Fruit fly (Drosophila melanogaster): ENCODE measurements around the gene Rat1.

Gene Rat1

dm6 chr2L:6907761-6908160, at the start of gene Rat1, which contains the start of gene Polr1F:
Gene Rat1 (plus strand): TSS chr2L:6908083.
Gene Polr1F (minus strand): TSS chr2L:6907844.
- TF ChIP-seq Sin3A (optimal IDR thresholded peaks at IDR 0.05) (no peak), psq (optimal IDR thresholded peaks at IDR 0.05) (no peak), h (optimal IDR thresholded peaks at IDR 0.05) (no peak), Myc (optimal IDR thresholded peaks at IDR 0.05) (no peak), ttk (optimal IDR thresholded peaks at IDR 0.05) (no peak), insv (optimal IDR thresholded peaks at IDR 0.05) (no peak)

DNA sequence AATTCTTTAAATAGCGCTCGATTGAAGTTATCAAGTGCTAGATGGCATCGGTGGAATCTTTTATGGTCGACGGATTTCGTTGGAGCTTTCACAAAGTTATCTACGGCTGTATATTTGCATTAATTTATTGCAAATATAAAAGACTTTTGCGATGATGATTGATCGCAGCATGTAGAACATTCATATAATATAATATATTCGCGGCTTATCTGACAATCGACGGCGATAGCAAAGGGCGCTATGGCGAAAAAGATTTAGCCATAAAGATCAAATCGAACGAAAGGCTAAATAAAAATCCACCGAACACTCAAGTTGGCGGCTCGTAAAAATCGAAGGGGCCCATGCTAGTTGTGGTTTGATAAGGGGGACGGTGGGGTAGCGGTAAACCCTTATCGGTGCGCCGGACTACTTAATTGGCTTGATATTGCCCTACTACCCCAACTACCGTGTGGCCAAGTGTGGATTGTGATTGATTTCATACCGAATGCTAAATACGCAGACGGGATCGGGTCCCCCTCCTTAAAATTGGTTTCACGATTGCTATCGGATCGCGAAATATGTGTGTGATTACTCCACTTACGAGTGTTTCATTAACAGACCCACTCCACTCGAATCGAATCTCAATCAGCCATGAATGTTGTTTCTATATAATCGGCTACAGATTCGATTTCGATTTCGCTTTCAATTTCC, 39.6 kb upstream of the Rat1 start:
- TF ChIP-seq ttk (optimal IDR thresholded peaks at IDR 0.05) (no peak), insv (optimal IDR thresholded peaks at IDR 0.05) (no peak), Sin3A (optimal IDR thresholded peaks at IDR 0.05) (no peak), h (optimal IDR thresholded peaks at IDR 0.05) (no peak), Myc (optimal IDR thresholded peaks at IDR 0.05) (no peak), psq (optimal IDR thresholded peaks at IDR 0.05) (no peak)

- TF ChIP-seq psq (optimal IDR thresholded peaks at IDR 0.05) (no peak), h (optimal IDR thresholded peaks at IDR 0.05) (no peak), insv (optimal IDR thresholded peaks at IDR 0.05) (no peak), ttk (optimal IDR thresholded peaks at IDR 0.05) (no peak), Myc (optimal IDR thresholded peaks at IDR 0.05) (no peak), Sin3A (optimal IDR thresholded peaks at IDR 0.05) (no peak)
Measured at dm6 chr2L:6870289-6870688, 37.6 kb upstream of the Rat1 start, which contains the start of gene Nha1. Gene Nha1 (minus strand): TSS chr2L:6870389.

- no peak for TF ChIP-seq insv (optimal IDR thresholded peaks at IDR 0.05)
Measured at dm6 chr2L:6870777-6871176, 37.1 kb upstream of the Rat1 start.

DNA sequence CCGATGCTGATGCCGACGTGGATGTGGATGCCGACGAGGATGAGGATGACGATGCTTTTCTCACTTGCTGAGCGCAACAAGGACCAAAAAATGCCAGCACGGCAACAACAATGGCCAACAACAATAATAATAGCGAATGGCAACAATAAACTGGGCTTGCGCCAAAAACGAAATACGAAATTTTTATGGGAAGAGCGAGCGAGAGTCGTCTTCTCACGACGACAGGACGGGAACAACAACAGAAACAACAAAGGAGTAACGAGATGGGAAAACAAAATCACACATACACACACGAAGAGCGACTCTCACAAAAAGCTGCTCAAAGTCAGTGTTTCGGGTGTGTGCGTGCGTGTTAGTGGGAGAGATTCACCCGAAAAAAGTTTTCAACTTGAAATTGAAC, 33.9 kb upstream of the Rat1 start:
- no peak for TF ChIP-seq ttk (optimal IDR thresholded peaks at IDR 0.05)
- TF ChIP-seq psq (optimal IDR thresholded peaks at IDR 0.05): no peak
- TF ChIP-seq h (optimal IDR thresholded peaks at IDR 0.05): no peak
- TF ChIP-seq Myc (optimal IDR thresholded peaks at IDR 0.05): no peak
- no peak for TF ChIP-seq insv (optimal IDR thresholded peaks at IDR 0.05)
- no peak for TF ChIP-seq Sin3A (optimal IDR thresholded peaks at IDR 0.05)

DNA sequence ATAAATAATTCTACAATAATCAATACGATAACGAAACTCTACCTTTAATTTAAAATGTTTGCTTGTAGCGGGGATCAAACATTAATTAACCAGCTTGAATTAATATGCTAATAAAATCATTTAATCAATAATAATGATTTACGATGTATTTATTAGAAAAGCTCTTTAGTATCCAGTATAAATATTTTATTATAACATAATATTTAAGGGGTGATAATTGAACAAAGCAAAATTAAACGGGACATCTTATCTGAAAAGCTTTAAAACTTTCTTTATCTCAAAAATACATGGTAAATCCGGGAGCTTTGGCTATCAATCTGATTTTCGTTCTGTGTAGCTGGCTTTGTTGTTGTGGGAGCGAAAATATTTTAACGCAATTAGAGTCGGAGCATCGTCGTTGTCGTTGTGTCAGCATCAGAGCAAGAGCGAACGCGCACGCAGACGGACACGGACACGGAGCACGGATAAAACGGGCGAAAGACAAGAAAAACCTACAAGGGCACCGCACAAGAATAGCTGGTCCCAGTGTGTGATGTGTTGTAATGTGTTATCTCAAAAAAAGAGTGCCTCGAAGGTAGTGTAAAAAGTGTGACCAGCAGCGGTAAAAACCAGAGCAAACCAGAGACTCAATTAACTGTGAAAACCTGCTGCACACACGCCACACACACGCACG, 33.2 kb upstream of the Rat1 start, which contains the start of gene Nlg2:
Nlg2 (plus strand) TSS at position 375 of the 673 bp plus-strand sequence.
- TF ChIP-seq psq (optimal IDR thresholded peaks at IDR 0.05) (no peak), h (optimal IDR thresholded peaks at IDR 0.05) (no peak), insv (optimal IDR thresholded peaks at IDR 0.05) (no peak), Sin3A (optimal IDR thresholded peaks at IDR 0.05) (no peak), Myc (optimal IDR thresholded peaks at IDR 0.05) (no peak), ttk (optimal IDR thresholded peaks at IDR 0.05) (no peak)

- TF ChIP-seq h (optimal IDR thresholded peaks at IDR 0.05): no peak
- TF ChIP-seq Sin3A (optimal IDR thresholded peaks at IDR 0.05): no peak
- TF ChIP-seq ttk (optimal IDR thresholded peaks at IDR 0.05): no peak
- no peak for TF ChIP-seq insv (optimal IDR thresholded peaks at IDR 0.05)
- TF ChIP-seq Myc (optimal IDR thresholded peaks at IDR 0.05): no peak
- no peak for TF ChIP-seq psq (optimal IDR thresholded peaks at IDR 0.05)
Measured at dm6 chr2L:6913964-6914363, 6.1 kb downstream of the Rat1 start, which contains the start of gene Wee1. Gene Wee1 (minus strand): TSS chr2L:6914138.

DNA sequence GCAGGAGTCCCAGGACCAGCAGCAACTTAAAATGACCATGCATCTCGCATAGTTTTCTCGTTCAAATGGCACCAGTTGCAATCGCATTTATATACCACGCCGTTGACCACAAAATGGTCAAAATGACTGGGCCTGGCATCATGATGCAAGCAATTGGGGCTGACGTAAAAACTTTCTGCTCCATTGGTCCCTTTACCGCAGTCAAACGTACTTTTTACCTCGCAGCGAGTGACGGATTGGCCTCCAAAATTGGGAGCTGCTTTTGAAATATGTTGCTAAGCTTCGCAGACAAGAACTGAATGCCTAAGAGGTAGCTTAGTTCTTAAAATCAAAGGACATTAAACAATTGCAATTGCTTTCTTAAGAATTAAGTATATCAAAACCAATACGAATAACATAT, 8.5 kb downstream of the Rat1 start, which contains the start of gene CG32829:
CG32829 (minus strand) TSS at position 101 of the 400 bp plus-strand sequence.
- TF ChIP-seq psq (optimal IDR thresholded peaks at IDR 0.05) (no peak), Myc (optimal IDR thresholded peaks at IDR 0.05) (no peak), ttk (optimal IDR thresholded peaks at IDR 0.05) (no peak), insv (optimal IDR thresholded peaks at IDR 0.05) (no peak), Sin3A (optimal IDR thresholded peaks at IDR 0.05) (no peak), h (optimal IDR thresholded peaks at IDR 0.05) (no peak)

- TF ChIP-seq h (optimal IDR thresholded peaks at IDR 0.05): no peak
Measured at dm6 chr2L:6918517-6919202, 10.8 kb downstream of the Rat1 start, which contains the start of gene nop5. Gene nop5 (minus strand): TSS chr2L:6918743.

- TF ChIP-seq ttk (optimal IDR thresholded peaks at IDR 0.05): no peak
- no peak for TF ChIP-seq Sin3A (optimal IDR thresholded peaks at IDR 0.05)
- TF ChIP-seq insv (optimal IDR thresholded peaks at IDR 0.05): no peak
- no peak for TF ChIP-seq psq (optimal IDR thresholded peaks at IDR 0.05)
- TF ChIP-seq h (optimal IDR thresholded peaks at IDR 0.05): no peak
- TF ChIP-seq Myc (optimal IDR thresholded peaks at IDR 0.05): no peak
Measured at dm6 chr2L:6919203-6919849, 11.4 kb downstream of the Rat1 start.

- TF ChIP-seq Myc (optimal IDR thresholded peaks at IDR 0.05): no peak
- no peak for TF ChIP-seq psq (optimal IDR thresholded peaks at IDR 0.05)
- TF ChIP-seq h (optimal IDR thresholded peaks at IDR 0.05): no peak
- TF ChIP-seq insv (optimal IDR thresholded peaks at IDR 0.05): no peak
- no peak for TF ChIP-seq ttk (optimal IDR thresholded peaks at IDR 0.05)
- TF ChIP-seq Sin3A (optimal IDR thresholded peaks at IDR 0.05): no peak
Measured at dm6 chr2L:6919850-6920660, 12.2 kb downstream of the Rat1 start, which contains the start of gene x16. Gene x16 (minus strand): TSS chr2L:6920210.

Data from Kc167 (cell line).